Worm (Caenorhabditis elegans): ENCODE data around the gene Y37E11B.5.

DNA sequence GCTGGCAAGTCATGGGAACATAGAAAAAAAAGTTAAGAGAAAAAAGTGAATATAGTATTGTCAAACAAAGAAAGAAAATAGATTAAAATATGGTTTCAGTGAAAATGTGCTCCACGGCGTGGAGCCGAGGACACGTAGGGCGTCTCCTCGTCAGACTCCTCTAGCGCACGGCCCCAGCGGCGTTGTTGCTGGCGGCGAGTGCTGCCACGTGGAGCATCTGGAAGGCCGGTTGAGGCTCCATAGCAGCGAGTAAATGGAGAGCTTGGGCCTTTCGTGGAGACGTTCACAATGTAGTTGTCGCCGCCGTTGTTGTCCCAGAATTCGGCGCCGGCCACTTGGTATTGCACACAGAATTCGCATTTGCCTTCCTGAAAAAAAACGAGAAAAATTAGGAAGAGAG, 47.1 kb upstream of the Y37E11B.5 start:
- TF ChIP-seq mes-4 (tag; optimal IDR thresholded peaks at IDR 0.05) (no peak), efl-1 (GFP tag; optimal IDR thresholded peaks at IDR 0.05) (no peak), ZK185.1 (tag; optimal IDR thresholded peaks at IDR 0.05; ENCODE audit: poor library complexity, severe bottlenecking) (no peak), hsf-1 (GFP tag; IDR thresholded peaks at IDR 0.05) (no peak), ztf-3 (GFP tag; optimal IDR thresholded peaks at IDR 0.05) (no peak), snpc-4 (GFP tag; optimal IDR thresholded peaks at IDR 0.05) (no peak), snpc-4 (tag; optimal IDR thresholded peaks at IDR 0.05) (no peak), rpc-1 (optimal IDR thresholded peaks at IDR 0.05) (no peak), rpc-1 (tag; optimal IDR thresholded peaks at IDR 0.05) (no peak), rcor-1 (GFP tag; IDR thresholded peaks at IDR 0.05) (no peak), dpl-1 (GFP tag; optimal IDR thresholded peaks at IDR 0.05) (no peak), lsy-27 (tag; optimal IDR thresholded peaks at IDR 0.05; ENCODE audit: borderline replicate concordance, insufficient read depth) (no peak), tlf-1 (GFP tag; optimal IDR thresholded peaks at IDR 0.05) (no peak), ama-1 (optimal IDR thresholded peaks at IDR 0.05) (no peak), ama-1 (GFP tag; optimal IDR thresholded peaks at IDR 0.05) (no peak), unc-62 (GFP tag; optimal IDR thresholded peaks at IDR 0.05) (no peak)
